Fruit fly (Drosophila melanogaster) whole organism, embryonic: ENCODE results near the gene a10.

Experiments
- Atf6 ChIP-seq: fragments of 200-800 bp; sonication (Bioruptor generic); IDR thresholded peaks from 2 replicates; pipeline ENCODE4 v1.3.6; 2022; ENCODE audit warnings: missing biosample characterization, missing genetic modification characterization
- Awh ChIP-seq: fragments of 200-800 bp; sonication (Bioruptor generic); IDR thresholded peaks from 2 replicates; pipeline ENCODE4, ENCODE4 v1.3.6; 2022; ENCODE audit warnings: missing biosample characterization, missing genetic modification characterization
- CG10267 ChIP-seq: fragments of 200-800 bp; sonication (Bioruptor generic); optimal IDR thresholded peaks from 2 replicates; lab custom pipeline; 2018; ENCODE audit warnings: missing biosample characterization, mild to moderate bottlenecking, missing genetic modification characterization, moderate library complexity
- CG10431 ChIP-seq: fragments of 200-800 bp; sonication (Bioruptor generic); optimal IDR thresholded peaks from 3 replicates; lab custom pipeline; 2018; ENCODE audit warnings: missing biosample characterization, mild to moderate bottlenecking, missing genetic modification characterization
- CG10959 ChIP-seq: fragments of 200-800 bp; sonication (Bioruptor generic); IDR thresholded peaks from 2 replicates; pipeline ENCODE4 v1.3.6; 2022; ENCODE audit warnings: missing biosample characterization, missing genetic modification characterization
- CG11093 ChIP-seq: fragments of 200-800 bp; sonication (Bioruptor generic); IDR thresholded peaks from 3 replicates; pipeline ENCODE4 v1.3.6; 2022; ENCODE audit warnings: missing biosample characterization, missing genetic modification characterization
- CG11560 ChIP-seq: fragments of 200-800 bp; sonication (Bioruptor generic); IDR thresholded peaks from 3 replicates; pipeline ENCODE4 v1.3.6; 2022; ENCODE audit warnings: missing biosample characterization, missing genetic modification characterization
- CG12104 ChIP-seq: fragments of 200-800 bp; sonication (Bioruptor generic); optimal IDR thresholded peaks from 3 replicates; lab custom pipeline; 2016; ENCODE audit warnings: missing biosample characterization, missing genetic modification characterization
- CG13624 ChIP-seq: fragments of 200-800 bp; sonication (Bioruptor generic); optimal IDR thresholded peaks from 2 replicates; lab custom pipeline; 2016; ENCODE audit warnings: missing biosample characterization, missing genetic modification characterization
- CG15696 ChIP-seq: fragments of 200-800 bp; sonication (Bioruptor generic); optimal IDR thresholded peaks from 2 replicates; lab custom pipeline; 2019; ENCODE audit warnings: missing biosample characterization, mild to moderate bottlenecking, missing genetic modification characterization, moderate library complexity
- CG1792 ChIP-seq: fragments of 200-800 bp; sonication (Bioruptor generic); optimal IDR thresholded peaks from 2 replicates; lab custom pipeline; 2016; ENCODE audit warnings: missing biosample characterization, missing genetic modification characterization
- CG18619 ChIP-seq: fragments of 200-800 bp; sonication (Bioruptor generic); optimal IDR thresholded peaks from 3 replicates; lab custom pipeline; 2017; ENCODE audit warnings: missing biosample characterization, mild to moderate bottlenecking, missing genetic modification characterization
- CG2129 ChIP-seq: fragments of 200-800 bp; sonication (Bioruptor generic); IDR thresholded peaks from 2 replicates; pipeline ENCODE4 v1.3.6; 2022; ENCODE audit warnings: missing biosample characterization, missing genetic modification characterization; ENCODE audit not compliant: partially characterized antibody
- CG2712 ChIP-seq: fragments of 200-800 bp; optimal IDR thresholded peaks from 3 replicates; lab custom pipeline; 2019; ENCODE audit warnings: missing biosample characterization, mild to moderate bottlenecking, missing genetic modification characterization, moderate library complexity
- CG31388 ChIP-seq: fragments of 200-800 bp; sonication (Bioruptor generic); optimal IDR thresholded peaks from 2 replicates; lab custom pipeline; 2016; ENCODE audit warnings: missing biosample characterization, missing genetic modification characterization
- CG31441 ChIP-seq: fragments of 200-800 bp; sonication (Bioruptor generic); IDR thresholded peaks from 2 replicates; pipeline ENCODE4 v1.3.6; 2022; ENCODE audit warnings: missing biosample characterization, missing genetic modification characterization
- CG32772 ChIP-seq: fragments of 200-800 bp; sonication (Bioruptor generic); IDR thresholded peaks from 2 replicates; pipeline ENCODE4 v1.3.6; 2022; ENCODE audit warnings: missing biosample characterization, missing genetic modification characterization
- CG4617 ChIP-seq: fragments of 200-800 bp; sonication (Bioruptor generic); optimal IDR thresholded peaks from 3 replicates; lab custom pipeline; 2016; ENCODE audit warnings: missing biosample characterization, missing genetic modification characterization, borderline replicate concordance
- CG4854 ChIP-seq: fragments of 200-800 bp; sonication (Bioruptor generic); optimal IDR thresholded peaks from 2 replicates; lab custom pipeline; 2016; ENCODE audit warnings: missing biosample characterization, missing genetic modification characterization, inconsistent platforms
- CG8290 ChIP-seq, 3 experiments: fragments of 200-800 bp; sonication (Bioruptor generic); optimal IDR thresholded peaks; 2 replicates each; lab custom pipeline; 2016 to 2019; ENCODE audit warnings: missing biosample characterization in 3 of 3, missing genetic modification characterization in 3 of 3, mild to moderate bottlenecking in 2 of 3, moderate library complexity in 1 of 3
- CG8924 ChIP-seq: fragments of 200-800 bp; optimal IDR thresholded peaks from 3 replicates; lab custom pipeline; 2019; ENCODE audit warnings: missing biosample characterization, mild to moderate bottlenecking, missing genetic modification characterization, moderate library complexity
- CG9817 ChIP-seq: fragments of 200-800 bp; sonication (Bioruptor generic); optimal IDR thresholded peaks from 2 replicates; lab custom pipeline; 2018; ENCODE audit warnings: missing biosample characterization, mild to moderate bottlenecking, missing genetic modification characterization, moderate library complexity
- Drgx ChIP-seq: fragments of 200-800 bp; sonication (Bioruptor generic); IDR thresholded peaks from 2 replicates; pipeline ENCODE4 v1.3.6; 2022; ENCODE audit warnings: missing biosample characterization, missing genetic modification characterization
- H15 ChIP-seq: fragments of 200-800 bp; sonication (Bioruptor generic); IDR thresholded peaks from 3 replicates; pipeline ENCODE4 v1.3.6; 2022; ENCODE audit warnings: missing biosample characterization, missing genetic modification characterization
- HHEX ChIP-seq: fragments of 200-800 bp; sonication (Bioruptor generic); optimal IDR thresholded peaks from 3 replicates; lab custom pipeline; 2017; ENCODE audit warnings: missing biosample characterization, mild to moderate bottlenecking, missing genetic modification characterization, missing genetic modification reagents
- Hmr ChIP-seq: fragments of 200-800 bp; sonication (Bioruptor generic); optimal IDR thresholded peaks from 3 replicates; lab custom pipeline; 2017; ENCODE audit warnings: mild to moderate bottlenecking, missing biosample characterization, missing genetic modification reagents, missing genetic modification characterization
- Optix ChIP-seq: fragments of 200-800 bp; sonication (Bioruptor generic); IDR thresholded peaks from 3 replicates; pipeline ENCODE4 v1.3.6; 2022; ENCODE audit warnings: missing biosample characterization, missing genetic modification characterization
- Poxn ChIP-seq: fragments of 200-800 bp; sonication (Bioruptor generic); IDR thresholded peaks from 2 replicates; pipeline ENCODE4 v1.3.6; 2022; ENCODE audit warnings: missing biosample characterization, missing genetic modification characterization
- Xrp1 ChIP-seq: fragments of 200-800 bp; sonication (Bioruptor generic); IDR thresholded peaks from 2 replicates; pipeline ENCODE4 v1.3.6; 2022; ENCODE audit warnings: missing biosample characterization, missing genetic modification characterization
- aop ChIP-seq: fragments of 200-800 bp; sonication (Bioruptor generic); IDR thresholded peaks from 2 replicates; pipeline ENCODE4 v1.3.6; 2022; ENCODE audit warnings: missing biosample characterization, missing genetic modification characterization
- ase ChIP-seq: fragments of 200-800 bp; sonication (Bioruptor generic); IDR thresholded peaks from 3 replicates; pipeline ENCODE4 v1.3.6; 2022; ENCODE audit warnings: missing biosample characterization, missing genetic modification characterization
- bcd ChIP-seq: fragments of 200-800 bp; sonication (Bioruptor generic); optimal IDR thresholded peaks from 2 replicates; lab custom pipeline; 2017; ENCODE audit warnings: missing biosample characterization, mild to moderate bottlenecking, missing genetic modification characterization
- chm ChIP-seq: fragments of 200-800 bp; sonication (Bioruptor generic); IDR thresholded peaks from 2 replicates; pipeline ENCODE4 v1.3.6; 2022; ENCODE audit warnings: missing biosample characterization, missing genetic modification characterization
- en ChIP-seq: fragments of 200-800 bp; sonication (Bioruptor generic); optimal IDR thresholded peaks from 2 replicates; lab custom pipeline; 2016; ENCODE audit warnings: missing biosample characterization, missing genetic modification characterization
- gcm ChIP-seq: fragments of 200-800 bp; sonication (Bioruptor generic); optimal IDR thresholded peaks from 2 replicates; lab custom pipeline; 2019; ENCODE audit warnings: missing biosample characterization, mild to moderate bottlenecking, missing genetic modification characterization, moderate library complexity
- her ChIP-seq: fragments of 200-800 bp; sonication (Bioruptor generic); optimal IDR thresholded peaks from 2 replicates; lab custom pipeline; 2016; ENCODE audit warnings: missing biosample characterization, missing genetic modification characterization
- hkb ChIP-seq, 2 experiments: fragments of 200-800 bp in 1 of 2; fragments of >200 bp in 1 of 2; sonication (Bioruptor generic) in 1 of 2; IDR thresholded peaks in 1 of 2; optimal IDR thresholded peaks in 1 of 2; 2 replicates each; pipeline versions ENCODE4 v1.3.6 to Lab custom; 2017 to 2022; ENCODE audit warnings: missing biosample characterization in 1 of 2, missing genetic modification characterization in 1 of 2
- knrl ChIP-seq: fragments of 200-800 bp; sonication (Bioruptor generic); IDR thresholded peaks from 3 replicates; pipeline ENCODE4 v1.3.6; 2022; ENCODE audit warnings: missing biosample characterization, missing genetic modification characterization; ENCODE audit not compliant: partially characterized antibody
- lab ChIP-seq: fragments of 200-800 bp; sonication (Bioruptor generic); optimal IDR thresholded peaks from 3 replicates; lab custom pipeline; 2017; ENCODE audit warnings: missing biosample characterization, missing genetic modification characterization, mild to moderate bottlenecking, moderate library complexity, missing genetic modification reagents
- lola ChIP-seq, 3 experiments: fragments of >200 bp in 2 of 3; fragments of 200-800 bp in 1 of 3; sonication (Bioruptor generic) in 1 of 3; optimal IDR thresholded peaks; 2 replicates each; lab custom pipeline; 2017 to 2019; ENCODE audit warnings: missing biosample characterization in 3 of 3, missing genetic modification characterization in 3 of 3, mild to moderate bottlenecking in 1 of 3, moderate library complexity in 1 of 3
- nom ChIP-seq: fragments of 200-800 bp; sonication (Bioruptor generic); optimal IDR thresholded peaks from 2 replicates; lab custom pipeline; 2017; ENCODE audit warnings: missing biosample characterization, missing genetic modification characterization, mild to moderate bottlenecking, moderate library complexity, missing genetic modification reagents
- odd ChIP-seq: fragments of 200-800 bp; sonication (Bioruptor generic); optimal IDR thresholded peaks from 2 replicates; lab custom pipeline; 2017; ENCODE audit warnings: missing biosample characterization, mild to moderate bottlenecking, missing genetic modification characterization
- row ChIP-seq: fragments of 200-800 bp; sonication (Bioruptor generic); IDR thresholded peaks from 3 replicates; pipeline ENCODE4 v1.3.6; 2022; ENCODE audit warnings: missing biosample characterization, missing genetic modification characterization
- stc ChIP-seq: fragments of 200-800 bp; sonication (Bioruptor generic); IDR thresholded peaks from 2 replicates; pipeline ENCODE4 v1.3.6; 2022; ENCODE audit warnings: missing biosample characterization, missing genetic modification characterization
- stwl ChIP-seq: fragments of 200-800 bp; sonication (Bioruptor generic); optimal IDR thresholded peaks from 3 replicates; lab custom pipeline; 2018; ENCODE audit warnings: missing biosample characterization, mild to moderate bottlenecking, missing genetic modification characterization, moderate library complexity
- zen ChIP-seq: fragments of 200-800 bp; sonication (Bioruptor generic); optimal IDR thresholded peaks from 3 replicates; lab custom pipeline; 2018; ENCODE audit warnings: missing biosample characterization, mild to moderate bottlenecking, missing genetic modification characterization, moderate library complexity
- zfh2 ChIP-seq: fragments of 200-800 bp; sonication (Bioruptor generic); optimal IDR thresholded peaks from 2 replicates; lab custom pipeline; 2016; ENCODE audit warnings: missing biosample characterization, missing genetic modification characterization

a10 gene

dm6 chr3L:16989169-16989568, 34.4 kb downstream of the a10 start (continued):
- TF ChIP-seq zfh2 (GFP tag; lab: Kevin White, UChicago) (no peak), CG31441 (GFP tag; lab: Robert Waterston, UW) (no peak), stwl (no peak), CG13624 (GFP tag; lab: Kevin White, UChicago) (no peak), CG31388 (GFP tag; lab: Kevin White, UChicago) (no peak), CG18619 (peak; percentile 40), ase (GFP tag; lab: Robert Waterston, UW) (no peak), lab (GFP tag; lab: Kevin White, UChicago) (peak; percentile 62), aop (GFP tag; lab: Robert Waterston, UW) (no peak), lola (GFP tag; optimal IDR thresholded peaks at IDR 0.05; lab: Kevin White, UChicago) (peak in 1 of 3 experiments; percentile 57), CG10267 (tag; lab: Kevin White, UChicago) (no peak), CG2129 (no peak), CG4854 (GFP tag; lab: Kevin White, UChicago) (no peak), gcm (GFP tag; lab: Kevin White, UChicago) (peak; percentile 38), CG4617 (GFP tag; lab: Kevin White, UChicago) (no peak), CG10959 (GFP tag; lab: Robert Waterston, UW) (no peak), CG10431 (no peak), chm (no peak), Poxn (GFP tag; lab: Robert Waterston, UW) (no peak), Drgx (GFP tag; lab: Robert Waterston, UW) (peak; percentile 77), en (GFP tag; lab: Kevin White, UChicago) (no peak), knrl (no peak), CG11093 (no peak), Optix (GFP tag; lab: Robert Waterston, UW) (no peak), her (GFP tag; lab: Kevin White, UChicago) (no peak), hkb (optimal IDR thresholded peaks at IDR 0.05; lab: Kevin White, UChicago) (no peak), hkb (GFP tag; IDR thresholded peaks at IDR 0.05; lab: Robert Waterston, UW) (peak; percentile 61), CG1792 (no peak), Awh (no peak), CG11560 (tag; lab: Robert Waterston, UW) (no peak), H15 (GFP tag; lab: Robert Waterston, UW) (no peak), CG9817 (tag; lab: Kevin White, UChicago) (peak; percentile 10)

DNA sequence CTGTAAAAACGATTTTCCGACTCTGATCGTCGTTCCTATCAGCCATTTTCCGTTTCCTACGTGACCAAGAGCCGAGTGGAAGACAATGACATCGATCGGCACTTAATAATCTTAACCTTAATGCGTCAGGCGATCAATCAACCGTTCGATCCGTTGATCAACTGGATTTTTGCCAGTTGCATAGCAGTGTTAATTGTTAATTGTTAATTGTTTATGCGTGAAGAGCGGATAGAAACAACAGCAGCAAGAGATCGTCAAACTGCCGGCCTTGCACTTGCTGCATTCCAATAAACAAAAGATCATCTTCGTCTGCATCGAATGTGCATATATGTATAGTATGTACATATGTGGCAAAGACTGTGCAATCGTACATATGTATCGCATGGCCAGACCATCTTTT, 35.0 kb downstream of the a10 start:
- no peak for TF ChIP-seq CG12104 (GFP tag; lab: Kevin White, UChicago)
- TF ChIP-seq CG32772 (GFP tag; lab: Robert Waterston, UW): no peak
- TF ChIP-seq Xrp1 (GFP tag; lab: Robert Waterston, UW): no peak
- no peak for TF ChIP-seq CG8290 (GFP tag; optimal IDR thresholded peaks at IDR 0.05; lab: Kevin White, UChicago)
- TF ChIP-seq CG8290 (tag; optimal IDR thresholded peaks at IDR 0.05; lab: Kevin White, UChicago): no peak
- no peak for TF ChIP-seq Hmr (GFP tag; lab: Kevin White, UChicago)
- no peak for TF ChIP-seq CG8924 (tag; lab: Kevin White, UChicago)
- no peak for TF ChIP-seq bcd (GFP tag; lab: Kevin White, UChicago)
- no peak for TF ChIP-seq CG2712 (tag; lab: Kevin White, UChicago)
- TF ChIP-seq nom: no peak
- no peak for TF ChIP-seq odd (GFP tag; lab: Kevin White, UChicago)
- no peak for TF ChIP-seq Atf6 (GFP tag; lab: Robert Waterston, UW)
- no peak for TF ChIP-seq row
- TF ChIP-seq HHEX (GFP tag; lab: Kevin White, UChicago): no peak
- TF ChIP-seq CG15696 (tag; lab: Kevin White, UChicago): no peak
- TF ChIP-seq zen: no peak
- TF ChIP-seq stc: no peak
